Worm (Caenorhabditis elegans) whole organism, L4 larva: ENCODE measurements around the gene swp-1.
A peak's percentile ranks its signal among the peaks of the same experiment; 100 is the strongest.

Source experiments
- F10B5.3 ChIP-seq: sonication (generic microtip); optimal IDR thresholded peaks from 2 replicates; lab custom pipeline; 2016; ENCODE audit warnings: mild to moderate bottlenecking, missing genetic modification characterization, missing compliant biosample characterization
- F26F4.8 ChIP-seq: fragments of 200-800 bp; sonication (Bioruptor generic); conservative IDR thresholded peaks from 2 replicates; pipeline ENCODE4 v1.3.6; 2022; ENCODE audit warnings: missing genetic modification characterization, missing compliant biosample characterization
- F49E8.2 ChIP-seq: sonication (generic microtip); optimal IDR thresholded peaks from 2 replicates; lab custom pipeline; 2016; ENCODE audit warnings: missing compliant biosample characterization, mild to moderate bottlenecking, missing genetic modification characterization, borderline replicate concordance
- R02D3.7 ChIP-seq: fragments of 150-350 bp; sonication (generic microtip); optimal IDR thresholded peaks from 3 replicates; lab custom pipeline; 2014; ENCODE audit warnings: missing biosample characterization, missing genetic modification characterization
- Y48G9A.11 ChIP-seq: fragments of 200-800 bp; sonication (Bioruptor generic); IDR thresholded peaks from 2 replicates; pipeline ENCODE4 v1.3.6; 2022; ENCODE audit warnings: missing genetic modification reagents, missing genetic modification characterization, missing compliant biosample characterization
- Y5F2A.4 ChIP-seq: fragments of 200-800 bp; sonication (Bioruptor generic); optimal IDR thresholded peaks from 2 replicates; lab custom pipeline; 2018; ENCODE audit warnings: mild to moderate bottlenecking, missing genetic modification characterization, missing compliant biosample characterization
- aha-1 ChIP-seq: fragments of 150-350 bp; peaks from one replicate; lab custom pipeline; 2014; ENCODE audit warnings: missing biosample characterization, missing genetic modification characterization
- aly-2 ChIP-seq: sonication (generic microtip); optimal IDR thresholded peaks from 2 replicates; lab custom pipeline; 2018; ENCODE audit warnings: missing biosample characterization, missing genetic modification characterization
- attf-4 ChIP-seq: sonication (generic microtip); optimal IDR thresholded peaks from 3 replicates; lab custom pipeline; 2017; ENCODE audit warnings: missing biosample characterization, missing genetic modification characterization
- ceh-32 ChIP-seq: sonication (generic microtip); optimal IDR thresholded peaks from 2 replicates; lab custom pipeline; 2016; ENCODE audit warnings: mild to moderate bottlenecking, missing genetic modification characterization, missing compliant biosample characterization; ENCODE audit not compliant: poor library complexity
- ceh-62 ChIP-seq: sonication (generic microtip); optimal IDR thresholded peaks from 2 replicates; lab custom pipeline; 2017; ENCODE audit warnings: missing biosample characterization, missing genetic modification characterization
- daf-8 ChIP-seq: fragments of 200-800 bp; sonication (Bioruptor generic); IDR thresholded peaks from 2 replicates; pipeline ENCODE4 v1.3.6; 2022; ENCODE audit warnings: missing genetic modification characterization, missing compliant biosample characterization
- dmd-9 ChIP-seq: fragments of 200-800 bp; sonication (Bioruptor generic); IDR thresholded peaks from 2 replicates; pipeline ENCODE4 v1.3.6; 2022; ENCODE audit warnings: missing genetic modification reagents, missing genetic modification characterization, missing compliant biosample characterization
- dpl-1 ChIP-seq: fragments of 150-350 bp; optimal IDR thresholded peaks from 2 replicates; lab custom pipeline; 2014; ENCODE audit warnings: missing biosample characterization, missing genetic modification reagents, missing genetic modification characterization
- duxl-1 ChIP-seq: sonication (generic microtip); optimal IDR thresholded peaks from 2 replicates; lab custom pipeline; 2016; ENCODE audit warnings: mild to moderate bottlenecking, missing genetic modification characterization, moderate library complexity, missing compliant biosample characterization; ENCODE audit not compliant: poor library complexity
- lin-38 ChIP-seq: fragments of 200-800 bp; sonication (Bioruptor generic); IDR thresholded peaks from 2 replicates; pipeline ENCODE4 v1.3.6; 2022; ENCODE audit warnings: missing genetic modification reagents, missing genetic modification characterization, missing compliant biosample characterization
- lir-3 ChIP-seq: sonication (generic microtip); optimal IDR thresholded peaks from 2 replicates; lab custom pipeline; 2016; ENCODE audit warnings: mild to moderate bottlenecking, missing genetic modification characterization, missing compliant biosample characterization
- mdt-29 ChIP-seq: fragments of 200-800 bp; sonication (Bioruptor generic); IDR thresholded peaks from 2 replicates; pipeline ENCODE4 v1.3.6; 2022; ENCODE audit warnings: missing genetic modification reagents, missing genetic modification characterization, missing compliant biosample characterization
- mes-2 ChIP-seq: sonication (generic microtip); optimal IDR thresholded peaks from 2 replicates; lab custom pipeline; 2016; ENCODE audit warnings: missing genotype, mild to moderate bottlenecking, missing genetic modification characterization, missing compliant biosample characterization; ENCODE audit not compliant: poor library complexity, severe bottlenecking
- nhr-10 ChIP-seq: fragments of 150-350 bp; optimal IDR thresholded peaks from 2 replicates; lab custom pipeline; 2014; ENCODE audit warnings: missing biosample characterization, missing genetic modification characterization
- nhr-111 ChIP-seq: fragments of 200-800 bp; sonication (Bioruptor generic); optimal IDR thresholded peaks from 2 replicates; lab custom pipeline; 2018; ENCODE audit warnings: mild to moderate bottlenecking, missing genetic modification characterization, missing compliant biosample characterization
- nhr-42 ChIP-seq: fragments of 200-800 bp; sonication (Bioruptor generic); IDR thresholded peaks from 2 replicates; pipeline ENCODE4 v1.3.6; 2022; ENCODE audit warnings: missing genetic modification characterization, missing compliant biosample characterization
- nhr-48 ChIP-seq: sonication (generic microtip); optimal IDR thresholded peaks from 2 replicates; lab custom pipeline; 2016; ENCODE audit warnings: mild to moderate bottlenecking, missing genetic modification characterization, missing compliant biosample characterization
- nhr-6 ChIP-seq: fragments of 150-350 bp; optimal IDR thresholded peaks from 2 replicates; lab custom pipeline; 2014; ENCODE audit warnings: missing biosample characterization, missing genetic modification characterization
- nhr-77 ChIP-seq: fragments of 150-350 bp; optimal IDR thresholded peaks from 2 replicates; lab custom pipeline; 2014; ENCODE audit warnings: missing biosample characterization, missing genetic modification characterization
- rbr-2 ChIP-seq: sonication (generic microtip); optimal IDR thresholded peaks from 2 replicates; lab custom pipeline; 2016; ENCODE audit warnings: missing genotype, missing genetic modification characterization, missing compliant biosample characterization
- sdz-12 ChIP-seq: fragments of 200-800 bp; sonication (Bioruptor generic); optimal IDR thresholded peaks from 2 replicates; lab custom pipeline; 2018; ENCODE audit warnings: mild to moderate bottlenecking, missing genetic modification characterization, missing compliant biosample characterization
- set-16 ChIP-seq: fragments of 200-800 bp; sonication (Bioruptor generic); IDR thresholded peaks from 2 replicates; pipeline ENCODE4 v1.3.6; 2022; ENCODE audit warnings: missing genetic modification reagents, missing genetic modification characterization, missing compliant biosample characterization
- spr-1 ChIP-seq: sonication (generic microtip); optimal IDR thresholded peaks from 2 replicates; lab custom pipeline; 2016; ENCODE audit warnings: mild to moderate bottlenecking, missing genetic modification characterization, missing compliant biosample characterization
- unc-62 ChIP-seq, 3 experiments: fragments of 150-350 bp in 1 of 3; sonication (generic microtip); optimal IDR thresholded peaks in 2 of 3; peaks in 1 of 3; 1 replicate in 1 of 3; 2 replicates in 2 of 3; lab custom pipeline; 2014 to 2017; ENCODE audit warnings: missing biosample characterization in 3 of 3, missing genetic modification characterization in 3 of 3, missing genetic modification reagents in 3 of 3, missing genotype in 1 of 3

swp-1 gene

ce11 chrIII:5721888-5722287 lies 16.6 kb upstream of the swp-1 start (continued):
- TF ChIP-seq daf-8 (GFP tag; lab: Robert Waterston, UW) = no peak
- TF ChIP-seq F10B5.3 (tag; lab: Kevin White, UChicago) = peak; percentile 7
- peak; percentile 36; the same call in 1 of the 2 replicates for TF ChIP-seq Y48G9A.11
- TF ChIP-seq aly-2 (tag; lab: Kevin White, UChicago) = no peak
- TF ChIP-seq mdt-29 = no peak
- TF ChIP-seq ceh-32 (tag; lab: Kevin White, UChicago) = no peak
- TF ChIP-seq aha-1 (tag; lab: Kevin White, UChicago) = peak; percentile 95
- TF ChIP-seq dmd-9 (GFP tag; lab: Robert Waterston, UW) = 0 out of 2 replicates have a peak, but pooled peaks have one; percentile 19
- TF ChIP-seq duxl-1 (tag; lab: Kevin White, UChicago) = peak; percentile 82
- peak; percentile 11 for TF ChIP-seq nhr-6 (tag; lab: Kevin White, UChicago)

ce11 chrIII:5721488-5721887 lies 16.2 kb upstream of the swp-1 start:
- TF ChIP-seq unc-62 (GFP tag; optimal IDR thresholded peaks at IDR 0.05 in 1 of 2; lab: Kevin White, UChicago) = peak in 1 of 2 experiments; percentile 50
- no peak for TF ChIP-seq unc-62 (tag; optimal IDR thresholded peaks at IDR 0.05; lab: Kevin White, UChicago)
- no peak for TF ChIP-seq aha-1 (tag; lab: Kevin White, UChicago)
- no peak for TF ChIP-seq nhr-42 (GFP tag; lab: Robert Waterston, UW)
- no peak for TF ChIP-seq daf-8 (GFP tag; lab: Robert Waterston, UW)
- no peak for TF ChIP-seq mes-2 (tag; lab: Kevin White, UChicago)
- TF ChIP-seq rbr-2 (tag; lab: Kevin White, UChicago) = no peak
- no peak for TF ChIP-seq nhr-10 (tag; lab: Kevin White, UChicago)
- TF ChIP-seq Y48G9A.11 = no peak
- TF ChIP-seq, all 104 proteins: peak for 1

ce11 chrIII:5720266-5721019 lies 15.1 kb upstream of the swp-1 start:
- TF ChIP-seq nhr-48 (tag; lab: Kevin White, UChicago) (no peak), unc-62 (GFP tag; optimal IDR thresholded peaks at IDR 0.05 in 1 of 2; lab: Kevin White, UChicago) (peak in 1 of 2 experiments; percentile 65), unc-62 (tag; optimal IDR thresholded peaks at IDR 0.05; lab: Kevin White, UChicago) (no peak), nhr-6 (tag; lab: Kevin White, UChicago) (no peak)

- peak; percentile 62 for TF ChIP-seq F49E8.2
- TF ChIP-seq nhr-77 (tag; lab: Kevin White, UChicago) = no peak
- TF ChIP-seq dpl-1 (GFP tag; lab: Kevin White, UChicago) = peak; percentile 18
- peak; percentile 35 for TF ChIP-seq mes-2 (tag; lab: Kevin White, UChicago)
- no peak for TF ChIP-seq Y5F2A.4 (GFP tag; lab: Kevin White, UChicago)
- TF ChIP-seq lin-38 (GFP tag; lab: Robert Waterston, UW) = peak; percentile 58
- TF ChIP-seq Y48G9A.11 = peak; percentile 50; the same call in 1 of the 2 replicates
- no peak for TF ChIP-seq ceh-62 (tag; lab: Kevin White, UChicago)
These were observed 14.5 kb upstream of the swp-1 start for ce11 chrIII:5719832-5720194.

ce11 chrIII:5719105-5719831 lies 13.9 kb upstream of the swp-1 start:
- TF ChIP-seq nhr-42 (GFP tag; lab: Robert Waterston, UW) (no peak), aha-1 (tag; lab: Kevin White, UChicago) (peak; percentile 93), nhr-111 (GFP tag; lab: Kevin White, UChicago) (no peak), sdz-12 (GFP tag; lab: Kevin White, UChicago) (no peak), unc-62 (GFP tag; optimal IDR thresholded peaks at IDR 0.05 in 1 of 2; lab: Kevin White, UChicago) (peak in 1 of 2 experiments; percentile 13), unc-62 (tag; optimal IDR thresholded peaks at IDR 0.05; lab: Kevin White, UChicago) (no peak)

ce11 chrIII:5718385-5718784 lies 13.1 kb upstream of the swp-1 start:
- TF ChIP-seq F10B5.3 (tag; lab: Kevin White, UChicago) (no peak), ceh-62 (tag; lab: Kevin White, UChicago) (no peak), R02D3.7 (tag; lab: Kevin White, UChicago) (no peak), Y5F2A.4 (GFP tag; lab: Kevin White, UChicago) (no peak), F26F4.8 (GFP tag; lab: Robert Waterston, UW) (no peak), attf-4 (tag; lab: Kevin White, UChicago) (no peak), spr-1 (no peak), lir-3 (tag; lab: Kevin White, UChicago) (no peak), set-16 (GFP tag; lab: Robert Waterston, UW) (no peak)
